Worm (Caenorhabditis elegans): Measurements from ENCODE around the gene Y73F8A.36.

DNA sequence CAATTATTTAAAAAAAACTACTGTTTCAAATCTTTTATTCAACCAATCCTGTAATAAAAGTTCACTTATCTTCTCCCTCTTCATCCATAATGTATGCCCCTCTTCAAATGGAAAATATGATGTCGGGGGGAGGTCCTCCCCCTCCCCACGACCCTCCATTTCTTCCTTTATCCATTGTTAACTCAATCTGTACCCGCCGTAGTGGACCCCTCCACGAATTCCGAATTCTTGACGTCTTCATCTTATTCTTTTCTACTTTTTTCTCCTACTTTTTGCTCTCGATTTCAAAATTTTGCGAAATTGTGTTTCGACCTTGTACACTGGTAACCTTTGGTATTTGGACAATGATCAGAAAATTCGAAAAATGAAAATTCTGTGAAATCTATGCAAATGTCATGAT is 9.9 kb upstream of the Y73F8A.36 start, which contains the start of gene lgc-52:
- TF ChIP-seq unc-30 (tag; optimal IDR thresholded peaks at IDR 0.05) (no peak), ztf-11 (tag; optimal IDR thresholded peaks at IDR 0.05) (no peak), fkh-10 (GFP tag; optimal IDR thresholded peaks at IDR 0.05) (peak; percentile 39), nhr-11 (tag; optimal IDR thresholded peaks at IDR 0.05) (no peak), ces-1 (GFP tag; optimal IDR thresholded peaks at IDR 0.05) (no peak), nhr-47 (tag; optimal IDR thresholded peaks at IDR 0.05) (no peak), sptf-1 (tag; optimal IDR thresholded peaks at IDR 0.05) (no peak), skn-1 (tag; optimal IDR thresholded peaks at IDR 0.05) (no peak), ztf-4 (tag; optimal IDR thresholded peaks at IDR 0.05) (no peak), blmp-1 (tag; optimal IDR thresholded peaks at IDR 0.05) (no peak), snpc-4 (tag; optimal IDR thresholded peaks at IDR 0.05) (no peak), lin-39 (tag; optimal IDR thresholded peaks at IDR 0.05) (no peak)
